Fruit fly (Drosophila melanogaster) whole organism, embryonic: ENCODE data around the gene mfr.
A peak's percentile ranks its signal among the peaks of the same experiment; 100 is the strongest.

Experiments used
- CG10565 ChIP-seq: fragments of 200-800 bp; sonication (Bioruptor generic); optimal IDR thresholded peaks from 3 replicates; lab custom pipeline; 2016; ENCODE audit warnings: missing biosample characterization, mild to moderate bottlenecking, missing genetic modification characterization
- CG10654 ChIP-seq: fragments of 200-800 bp; sonication (Bioruptor generic); optimal IDR thresholded peaks from 2 replicates; lab custom pipeline; 2016; ENCODE audit warnings: missing biosample characterization, missing genetic modification characterization
- CG11560 ChIP-seq: fragments of 200-800 bp; sonication (Bioruptor generic); IDR thresholded peaks from 3 replicates; pipeline ENCODE4 v1.3.6; 2022; ENCODE audit warnings: missing biosample characterization, missing genetic modification characterization
- CG12104 ChIP-seq: fragments of 200-800 bp; sonication (Bioruptor generic); optimal IDR thresholded peaks from 3 replicates; lab custom pipeline; 2016; ENCODE audit warnings: missing biosample characterization, missing genetic modification characterization
- CG12155 ChIP-seq: fragments of 200-800 bp; sonication (Bioruptor generic); optimal IDR thresholded peaks from 3 replicates; lab custom pipeline; 2016; ENCODE audit warnings: missing biosample characterization, missing genetic modification characterization
- CG12219 ChIP-seq: fragments of 200-800 bp; sonication (Bioruptor generic); optimal IDR thresholded peaks from 3 replicates; lab custom pipeline; 2018; ENCODE audit warnings: missing biosample characterization, mild to moderate bottlenecking, missing genetic modification characterization
- CG12769 ChIP-seq: fragments of 200-800 bp; sonication (Bioruptor generic); optimal IDR thresholded peaks from 2 replicates; lab custom pipeline; 2019; ENCODE audit warnings: missing biosample characterization, mild to moderate bottlenecking, missing genetic modification characterization, moderate library complexity
- CG12942 ChIP-seq: fragments of 200-800 bp; sonication (Bioruptor generic); optimal IDR thresholded peaks from 3 replicates; lab custom pipeline; 2016; ENCODE audit warnings: missing biosample characterization, missing genetic modification characterization
- CG13894 ChIP-seq: fragments of 200-800 bp; sonication (Bioruptor generic); optimal IDR thresholded peaks from 3 replicates; lab custom pipeline; 2018; ENCODE audit warnings: missing biosample characterization, mild to moderate bottlenecking, missing genetic modification characterization, moderate library complexity
- CG14014 ChIP-seq: fragments of 200-800 bp; sonication (Bioruptor generic); IDR thresholded peaks from 2 replicates; pipeline ENCODE4 v1.3.6; 2022; ENCODE audit warnings: missing biosample characterization, missing genetic modification characterization
- CG15073 ChIP-seq: fragments of 200-800 bp; sonication (Bioruptor generic); optimal IDR thresholded peaks from 2 replicates; lab custom pipeline; 2016; ENCODE audit warnings: missing biosample characterization, missing genetic modification characterization
- CG17328 ChIP-seq: fragments of 200-800 bp; sonication (Bioruptor generic); IDR thresholded peaks from 2 replicates; pipeline ENCODE4 v1.3.6; 2022; ENCODE audit warnings: missing biosample characterization, missing genetic modification characterization
- CG17385 ChIP-seq: fragments of 200-800 bp; sonication (Bioruptor generic); optimal IDR thresholded peaks from 3 replicates; lab custom pipeline; 2018; ENCODE audit warnings: missing biosample characterization, mild to moderate bottlenecking, missing genetic modification characterization
- CG1832 ChIP-seq: fragments of 200-800 bp; sonication (Bioruptor generic); optimal IDR thresholded peaks from 2 replicates; lab custom pipeline; 2017; ENCODE audit warnings: missing biosample characterization, mild to moderate bottlenecking, missing genetic modification characterization, inconsistent platforms
- CG18476 ChIP-seq: fragments of 200-800 bp; sonication (Bioruptor generic); optimal IDR thresholded peaks from 2 replicates; lab custom pipeline; 2016; ENCODE audit warnings: missing biosample characterization, mild to moderate bottlenecking, missing genetic modification characterization
- CG2116 ChIP-seq: fragments of 200-800 bp; sonication (Bioruptor generic); optimal IDR thresholded peaks from 3 replicates; lab custom pipeline; 2018; ENCODE audit warnings: missing biosample characterization, mild to moderate bottlenecking, missing genetic modification characterization
- CG2202 ChIP-seq: fragments of 200-800 bp; sonication (Bioruptor generic); optimal IDR thresholded peaks from 2 replicates; lab custom pipeline; 2018; ENCODE audit warnings: missing biosample characterization, mild to moderate bottlenecking, missing genetic modification characterization
- CG31388 ChIP-seq: fragments of 200-800 bp; sonication (Bioruptor generic); optimal IDR thresholded peaks from 2 replicates; lab custom pipeline; 2016; ENCODE audit warnings: missing biosample characterization, missing genetic modification characterization
- CG4360 ChIP-seq: fragments of 200-800 bp; sonication (Bioruptor generic); IDR thresholded peaks from 2 replicates; pipeline ENCODE4 v1.3.6; 2022; ENCODE audit warnings: missing biosample characterization, missing genetic modification characterization
- CG6254 ChIP-seq: fragments of 200-800 bp; sonication (Bioruptor generic); optimal IDR thresholded peaks from 3 replicates; lab custom pipeline; 2017; ENCODE audit warnings: mild to moderate bottlenecking, missing biosample characterization, missing genetic modification reagents, missing genetic modification characterization
- CG6272 ChIP-seq: fragments of 200-800 bp; sonication (Bioruptor generic); IDR thresholded peaks from 2 replicates; pipeline ENCODE4 v1.3.6; 2022; ENCODE audit warnings: missing biosample characterization, missing genetic modification characterization
- D19B ChIP-seq: fragments of 200-800 bp; sonication (Bioruptor generic); optimal IDR thresholded peaks from 2 replicates; lab custom pipeline; 2017; ENCODE audit warnings: missing biosample characterization, mild to moderate bottlenecking, missing genetic modification characterization
- Dll ChIP-seq: fragments of 200-800 bp; sonication (Bioruptor generic); IDR thresholded peaks from 4 replicates; pipeline ENCODE4 v1.3.6; 2022; ENCODE audit warnings: missing biosample characterization, missing genetic modification characterization; ENCODE audit not compliant: partially characterized antibody
- Doc3 ChIP-seq: fragments of 200-800 bp; sonication (Bioruptor generic); IDR thresholded peaks from 3 replicates; pipeline ENCODE4 v1.3.6; 2022; ENCODE audit warnings: missing biosample characterization, missing genetic modification characterization; ENCODE audit not compliant: partially characterized antibody
- Drgx ChIP-seq: fragments of 200-800 bp; sonication (Bioruptor generic); IDR thresholded peaks from 2 replicates; pipeline ENCODE4 v1.3.6; 2022; ENCODE audit warnings: missing biosample characterization, missing genetic modification characterization
- HHEX ChIP-seq: fragments of 200-800 bp; sonication (Bioruptor generic); optimal IDR thresholded peaks from 3 replicates; lab custom pipeline; 2017; ENCODE audit warnings: missing biosample characterization, mild to moderate bottlenecking, missing genetic modification characterization, missing genetic modification reagents
- Hand ChIP-seq: fragments of 200-800 bp; sonication (Bioruptor generic); optimal IDR thresholded peaks from 2 replicates; lab custom pipeline; 2017; ENCODE audit warnings: mild to moderate bottlenecking, missing biosample characterization, missing genetic modification reagents, missing genetic modification characterization
- Lim3 ChIP-seq: fragments of 200-800 bp; sonication (Bioruptor generic); IDR thresholded peaks from 2 replicates; pipeline ENCODE4 v1.3.6; 2022; ENCODE audit warnings: missing biosample characterization, missing genetic modification characterization
- Mad ChIP-seq: fragments of 200-800 bp; sonication (Bioruptor generic); optimal IDR thresholded peaks from 2 replicates; lab custom pipeline; 2016; ENCODE audit warnings: missing biosample characterization, missing genetic modification characterization
- Mrtf ChIP-seq: fragments of 200-800 bp; sonication (Bioruptor generic); IDR thresholded peaks from 3 replicates; pipeline ENCODE4 v1.3.6; 2022; ENCODE audit warnings: missing biosample characterization, missing genetic modification characterization
- Rfx ChIP-seq: fragments of 200-800 bp; sonication (Bioruptor generic); IDR thresholded peaks from 2 replicates; pipeline ENCODE4 v1.3.6; 2022; ENCODE audit warnings: missing biosample characterization, missing genetic modification characterization
- Side ChIP-seq: fragments of 200-800 bp; sonication (Bioruptor generic); optimal IDR thresholded peaks from 2 replicates; lab custom pipeline; 2016; ENCODE audit warnings: missing biosample characterization, missing genetic modification characterization
- Spps ChIP-seq: fragments of 200-800 bp; sonication (Bioruptor generic); optimal IDR thresholded peaks from 2 replicates; lab custom pipeline; 2018; ENCODE audit warnings: missing biosample characterization, mild to moderate bottlenecking, missing genetic modification characterization
- Sry-δ ChIP-seq: fragments of 200-800 bp; sonication (Bioruptor generic); optimal IDR thresholded peaks from 2 replicates; lab custom pipeline; 2016; ENCODE audit warnings: missing biosample characterization, missing genetic modification characterization
- Taf1 ChIP-seq: fragments of 200-800 bp; sonication (Bioruptor generic); IDR thresholded peaks from 2 replicates; pipeline ENCODE4 v1.3.6; 2022; ENCODE audit warnings: missing biosample characterization, missing genetic modification characterization
- Xrp1 ChIP-seq: fragments of 200-800 bp; sonication (Bioruptor generic); IDR thresholded peaks from 2 replicates; pipeline ENCODE4 v1.3.6; 2022; ENCODE audit warnings: missing biosample characterization, missing genetic modification characterization
- aop ChIP-seq: fragments of 200-800 bp; sonication (Bioruptor generic); IDR thresholded peaks from 2 replicates; pipeline ENCODE4 v1.3.6; 2022; ENCODE audit warnings: missing biosample characterization, missing genetic modification characterization
- ase ChIP-seq: fragments of 200-800 bp; sonication (Bioruptor generic); IDR thresholded peaks from 3 replicates; pipeline ENCODE4 v1.3.6; 2022; ENCODE audit warnings: missing biosample characterization, missing genetic modification characterization
- ash1 ChIP-seq: fragments of 200-800 bp; sonication (Bioruptor generic); optimal IDR thresholded peaks from 2 replicates; lab custom pipeline; 2018; ENCODE audit warnings: missing biosample characterization, mild to moderate bottlenecking, missing genetic modification characterization
- bigmax ChIP-seq: fragments of 200-800 bp; sonication (Bioruptor generic); optimal IDR thresholded peaks from 2 replicates; lab custom pipeline; 2018; ENCODE audit warnings: missing biosample characterization, mild to moderate bottlenecking, missing genetic modification characterization
- dan ChIP-seq: fragments of 200-800 bp; sonication (Bioruptor generic); IDR thresholded peaks from 2 replicates; pipeline ENCODE4 v1.3.6; 2022; ENCODE audit warnings: missing biosample characterization, missing genetic modification characterization
- dm ChIP-seq: fragments of 200-800 bp; sonication (Bioruptor generic); optimal IDR thresholded peaks from 3 replicates; lab custom pipeline; 2016; ENCODE audit warnings: missing biosample characterization, missing genetic modification characterization
- eve ChIP-seq, 2 experiments: fragments of >200 bp; optimal IDR thresholded peaks; 2 replicates each; lab custom pipeline; 2017; ENCODE audit warnings: missing biosample characterization in 2 of 2, missing genetic modification characterization in 2 of 2
- eyg ChIP-seq: fragments of 200-800 bp; sonication (Bioruptor generic); optimal IDR thresholded peaks from 3 replicates; lab custom pipeline; 2016; ENCODE audit warnings: missing biosample characterization, missing genetic modification characterization
- pfk ChIP-seq: fragments of 200-800 bp; sonication (Bioruptor generic); optimal IDR thresholded peaks from 2 replicates; lab custom pipeline; 2018; ENCODE audit warnings: missing biosample characterization, mild to moderate bottlenecking, missing genetic modification characterization, moderate library complexity
- psq ChIP-seq: fragments of 200-800 bp; sonication (Bioruptor generic); optimal IDR thresholded peaks from 2 replicates; lab custom pipeline; 2017; ENCODE audit warnings: missing biosample characterization, missing genetic modification characterization
- pum ChIP-seq: fragments of 200-800 bp; sonication (Bioruptor generic); optimal IDR thresholded peaks from 2 replicates; lab custom pipeline; 2016; ENCODE audit warnings: missing biosample characterization, missing genetic modification characterization
- sc ChIP-seq, 3 experiments: fragments of >200 bp in 2 of 3; fragments of 200-800 bp in 1 of 3; sonication (Bioruptor generic) in 1 of 3; optimal IDR thresholded peaks; 2 replicates in 2 of 3; 3 replicates in 1 of 3; lab custom pipeline; 2017; ENCODE audit warnings: mild to moderate bottlenecking in 1 of 3, missing biosample characterization in 1 of 3, missing genetic modification characterization in 1 of 3, missing genetic modification reagents in 1 of 3
- sens-2 ChIP-seq: fragments of 200-800 bp; sonication (Bioruptor generic); IDR thresholded peaks from 2 replicates; pipeline ENCODE4 v1.3.6; 2022; ENCODE audit warnings: missing biosample characterization, missing genetic modification characterization
- slou ChIP-seq: fragments of 200-800 bp; sonication (Bioruptor generic); optimal IDR thresholded peaks from 3 replicates; lab custom pipeline; 2016; ENCODE audit warnings: missing biosample characterization, missing genetic modification characterization
- sr ChIP-seq: fragments of 200-800 bp; sonication (Bioruptor generic); IDR thresholded peaks from 3 replicates; pipeline ENCODE4 v1.3.6; 2022; ENCODE audit warnings: missing biosample characterization, missing genetic modification characterization

Gene mfr

DNA sequence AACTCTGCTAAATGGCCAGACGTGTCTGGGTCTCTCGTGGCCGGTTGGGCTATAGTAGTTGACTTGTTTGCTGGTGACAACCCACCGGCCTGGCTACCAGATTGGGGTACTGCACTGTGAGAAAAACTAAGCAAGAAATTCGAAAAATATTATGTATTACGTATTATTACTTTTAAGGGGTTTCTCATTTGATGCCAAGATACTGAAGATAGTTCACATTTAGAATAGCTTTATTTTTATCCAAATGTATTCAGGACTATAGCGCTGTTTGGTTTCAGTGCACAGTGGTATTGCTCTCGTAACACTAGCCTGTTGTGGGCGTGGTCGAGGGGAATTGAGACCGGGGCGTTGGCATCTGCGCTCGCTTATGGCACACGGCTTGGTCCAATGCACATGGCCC lies 8.2 kb upstream of the mfr start (continued):
- peak; percentile 94 for TF ChIP-seq Drgx (GFP tag; lab: Robert Waterston, UW)
- peak; percentile 84 for TF ChIP-seq CG12769 (tag; lab: Kevin White, UChicago)
- no peak for TF ChIP-seq CG6272 (GFP tag; lab: Robert Waterston, UW)
- no peak for TF ChIP-seq CG1832 (GFP tag; lab: Kevin White, UChicago)
- peak; percentile 51; the same call in 1 of the 3 replicates for TF ChIP-seq ase (GFP tag; lab: Robert Waterston, UW)
- TF ChIP-seq CG17385, result peak; percentile 59
- peak; percentile 54; the same call in 1 of the 2 replicates for TF ChIP-seq CG14014 (GFP tag; lab: Robert Waterston, UW)
- peak; percentile 4 for TF ChIP-seq CG12104 (GFP tag; lab: Kevin White, UChicago)
- no peak for TF ChIP-seq sr (GFP tag; lab: Robert Waterston, UW)
- TF ChIP-seq slou (GFP tag; lab: Kevin White, UChicago), result no peak
- peak; percentile 13 for TF ChIP-seq CG2116 (GFP tag; lab: Kevin White, UChicago)
- no peak for TF ChIP-seq D19B (GFP tag; lab: Kevin White, UChicago)
- no peak for TF ChIP-seq Spps (tag; lab: Kevin White, UChicago)
- TF ChIP-seq CG11560 (tag; lab: Robert Waterston, UW), result peak; percentile 51; the same call in 1 of the 3 replicates
- TF ChIP-seq sc (optimal IDR thresholded peaks at IDR 0.05; lab: Kevin White, UChicago), result no peak
- TF ChIP-seq sc (GFP tag; optimal IDR thresholded peaks at IDR 0.05; lab: Kevin White, UChicago), result peak; percentile 15
- peak; percentile 53 for TF ChIP-seq Hand (GFP tag; lab: Kevin White, UChicago)
- no peak for TF ChIP-seq Doc3 (GFP tag; lab: Robert Waterston, UW)
- TF ChIP-seq psq, result no peak
- peak; percentile 22; the same call in 1 of the 2 replicates for TF ChIP-seq sens-2 (GFP tag; lab: Robert Waterston, UW)
- TF ChIP-seq Lim3, result no peak
- TF ChIP-seq CG6254, result peak; percentile 22
- TF ChIP-seq Side, result peak; percentile 48
- TF ChIP-seq pfk (GFP tag; lab: Kevin White, UChicago), result no peak
- TF ChIP-seq bigmax (GFP tag; lab: Kevin White, UChicago), result no peak
- TF ChIP-seq CG17328, result peak; percentile 73
- no peak for TF ChIP-seq Dll (GFP tag; lab: Robert Waterston, UW)
- 0 out of 2 replicates have a peak, but pooled peaks have one; percentile 28 for TF ChIP-seq Taf1
- TF ChIP-seq CG10565 (GFP tag; lab: Kevin White, UChicago), result no peak
- peak; percentile 79 for TF ChIP-seq Rfx (GFP tag; lab: Robert Waterston, UW)
- peak; percentile 21 for TF ChIP-seq CG12942 (GFP tag; lab: Kevin White, UChicago)
- TF ChIP-seq CG12155 (GFP tag; lab: Kevin White, UChicago), result peak; percentile 36
- TF ChIP-seq Mrtf (GFP tag; lab: Robert Waterston, UW), result 0 out of 3 replicates have a peak, but pooled peaks have one; percentile 42
- TF ChIP-seq Sry-δ (GFP tag; lab: Kevin White, UChicago), result peak; percentile 11
- TF ChIP-seq CG10654 (GFP tag; lab: Kevin White, UChicago), result peak; percentile 46
- peak; percentile 14 for TF ChIP-seq CG31388 (GFP tag; lab: Kevin White, UChicago)
- TF ChIP-seq dm (GFP tag; lab: Kevin White, UChicago), result no peak
- no peak for TF ChIP-seq dan (GFP tag; lab: Robert Waterston, UW)
- no peak; the same call in 1 of the 2 replicates for TF ChIP-seq CG4360 (GFP tag; lab: Robert Waterston, UW)
- TF ChIP-seq HHEX (GFP tag; lab: Kevin White, UChicago), result peak; percentile 71
- no peak for TF ChIP-seq CG2202 (tag; lab: Kevin White, UChicago)
- TF ChIP-seq CG18476 (GFP tag; lab: Kevin White, UChicago), result peak; percentile 37
- TF ChIP-seq CG15073 (GFP tag; lab: Kevin White, UChicago), result no peak
- TF ChIP-seq CG12219, result peak; percentile 52
- no peak for TF ChIP-seq ash1 (GFP tag; lab: Kevin White, UChicago)
- 0 out of 2 replicates have a peak, but pooled peaks have one; percentile 6 for TF ChIP-seq aop (GFP tag; lab: Robert Waterston, UW)
- peak; percentile 67; the same call in 1 of the 2 replicates for TF ChIP-seq Xrp1 (GFP tag; lab: Robert Waterston, UW)
- TF ChIP-seq Mad (GFP tag; lab: Kevin White, UChicago), result peak; percentile 27
- TF ChIP-seq eyg, result no peak
- TF ChIP-seq pum (GFP tag; lab: Kevin White, UChicago), result peak; percentile 51
- peak in 1 of 2 experiments; percentile 59 for TF ChIP-seq eve (GFP tag; optimal IDR thresholded peaks at IDR 0.05; lab: Kevin White, UChicago)
- peak; percentile 26 for TF ChIP-seq CG13894 (tag; lab: Kevin White, UChicago)
